Fruit fly (Drosophila melanogaster) whole organism, prepupa: ENCODE measurements around the gene rt.

Experiments
- Blimp-1 ChIP-seq: fragments of 200-800 bp; sonication (Bioruptor generic); optimal IDR thresholded peaks from 3 replicates; lab custom pipeline; 2017; ENCODE audit warnings: missing biosample characterization, missing genetic modification characterization, mild to moderate bottlenecking, moderate library complexity, missing genetic modification reagents
- CG10669 ChIP-seq: fragments of 200-800 bp; sonication (Bioruptor generic); optimal IDR thresholded peaks from 3 replicates; lab custom pipeline; 2018; ENCODE audit warnings: missing biosample characterization, mild to moderate bottlenecking, missing genetic modification characterization, moderate library complexity
- CG11762 ChIP-seq: fragments of 200-800 bp; sonication (Bioruptor generic); optimal IDR thresholded peaks from 3 replicates; lab custom pipeline; 2016; ENCODE audit warnings: missing biosample characterization, missing genetic modification characterization; ENCODE audit not compliant: insufficient read depth
- CG15336 ChIP-seq: fragments of 200-800 bp; sonication (Bioruptor generic); IDR thresholded peaks from 2 replicates; pipeline ENCODE4 v1.3.6; 2022; ENCODE audit warnings: missing biosample characterization, missing genetic modification characterization
- CG16779 ChIP-seq: fragments of 200-800 bp; sonication (Bioruptor generic); optimal IDR thresholded peaks from 3 replicates; lab custom pipeline; 2017; ENCODE audit warnings: missing biosample characterization, mild to moderate bottlenecking, missing genetic modification characterization
- CG31627 ChIP-seq: fragments of 200-800 bp; sonication (Bioruptor generic); optimal IDR thresholded peaks from 3 replicates; lab custom pipeline; 2016; ENCODE audit warnings: missing biosample characterization, missing genetic modification characterization
- CG32006 ChIP-seq: fragments of 200-800 bp; sonication (Bioruptor generic); optimal IDR thresholded peaks from 3 replicates; lab custom pipeline; 2017; ENCODE audit warnings: missing biosample characterization, mild to moderate bottlenecking, missing genetic modification characterization
- CG3919 ChIP-seq: fragments of 200-800 bp; sonication (Bioruptor generic); optimal IDR thresholded peaks from 3 replicates; lab custom pipeline; 2016; ENCODE audit warnings: missing biosample characterization, missing genetic modification characterization
- CG4318 ChIP-seq: fragments of 200-800 bp; sonication (Bioruptor generic); optimal IDR thresholded peaks from 3 replicates; lab custom pipeline; 2017; ENCODE audit warnings: missing biosample characterization, mild to moderate bottlenecking, missing genetic modification characterization
- CG6163 ChIP-seq: fragments of 200-800 bp; sonication (Bioruptor generic); IDR thresholded peaks from 3 replicates; pipeline ENCODE4 v1.3.6; 2022; ENCODE audit warnings: missing biosample characterization, missing genetic modification characterization
- CG6276 ChIP-seq: fragments of 200-800 bp; sonication (Bioruptor generic); optimal IDR thresholded peaks from 2 replicates; lab custom pipeline; 2017; ENCODE audit warnings: missing biosample characterization, mild to moderate bottlenecking, missing genetic modification characterization
- CG6808 ChIP-seq: fragments of 200-800 bp; sonication (Bioruptor generic); optimal IDR thresholded peaks from 3 replicates; lab custom pipeline; 2017; ENCODE audit warnings: missing biosample characterization, missing genetic modification characterization, mild to moderate bottlenecking, moderate library complexity, missing genetic modification reagents
- CG6854 ChIP-seq: fragments of 200-800 bp; sonication (Bioruptor generic); optimal IDR thresholded peaks from 2 replicates; lab custom pipeline; 2017; ENCODE audit warnings: missing biosample characterization, mild to moderate bottlenecking, missing genetic modification characterization
- CG7368 ChIP-seq: fragments of 200-800 bp; sonication (Bioruptor generic); optimal IDR thresholded peaks from 3 replicates; lab custom pipeline; 2016; ENCODE audit warnings: missing biosample characterization, missing genetic modification characterization
- CG8319 ChIP-seq: fragments of 200-800 bp; sonication (Bioruptor generic); optimal IDR thresholded peaks from 3 replicates; lab custom pipeline; 2016; ENCODE audit warnings: missing biosample characterization, missing genetic modification characterization
- CG8632 ChIP-seq: fragments of 200-800 bp; sonication (Bioruptor generic); optimal IDR thresholded peaks from 3 replicates; lab custom pipeline; 2016; ENCODE audit warnings: missing biosample characterization, missing genetic modification characterization
- CG9139 ChIP-seq: fragments of 200-800 bp; sonication (Bioruptor generic); optimal IDR thresholded peaks from 3 replicates; lab custom pipeline; 2017; ENCODE audit warnings: missing biosample characterization, mild to moderate bottlenecking, missing genetic modification characterization
- Eip75B ChIP-seq: fragments of 200-800 bp; sonication (Bioruptor generic); optimal IDR thresholded peaks from 3 replicates; lab custom pipeline; 2016; ENCODE audit warnings: missing biosample characterization, missing genetic modification characterization
- Eip78C ChIP-seq: fragments of 200-800 bp; sonication (Bioruptor generic); peaks from one replicate; lab custom pipeline; 2016; ENCODE audit warnings: missing biosample characterization, missing genetic modification characterization
- Ets21C ChIP-seq: fragments of 200-800 bp; sonication (Bioruptor generic); optimal IDR thresholded peaks from 3 replicates; lab custom pipeline; 2016; ENCODE audit warnings: missing biosample characterization, missing genetic modification characterization
- Ets96B ChIP-seq: fragments of 200-800 bp; optimal IDR thresholded peaks from 2 replicates; lab custom pipeline; 2019; ENCODE audit warnings: missing biosample characterization, mild to moderate bottlenecking, missing genetic modification characterization, moderate library complexity
- Gug ChIP-seq: fragments of 200-800 bp; sonication (Bioruptor generic); IDR thresholded peaks from 2 replicates; pipeline ENCODE4 v1.3.6; 2022; ENCODE audit warnings: missing biosample characterization, missing genetic modification characterization
- Hr39 ChIP-seq: fragments of 200-800 bp; sonication (Bioruptor generic); optimal IDR thresholded peaks from 2 replicates; lab custom pipeline; 2016; ENCODE audit warnings: missing biosample characterization, missing genetic modification characterization
- Lpt ChIP-seq: fragments of 200-800 bp; sonication (Bioruptor generic); optimal IDR thresholded peaks from 3 replicates; lab custom pipeline; 2016; ENCODE audit warnings: missing biosample characterization, missing genetic modification characterization
- Met ChIP-seq: fragments of 200-800 bp; sonication (Bioruptor generic); optimal IDR thresholded peaks from 3 replicates; lab custom pipeline; 2016; ENCODE audit warnings: missing biosample characterization, missing genetic modification characterization
- Sox14 ChIP-seq: fragments of 200-800 bp; sonication (Bioruptor generic); optimal IDR thresholded peaks from 3 replicates; lab custom pipeline; 2016; ENCODE audit warnings: missing biosample characterization, missing genetic modification characterization
- Sox15 ChIP-seq: fragments of 200-800 bp; sonication (Bioruptor generic); optimal IDR thresholded peaks from 3 replicates; lab custom pipeline; 2016; ENCODE audit warnings: missing biosample characterization, missing genetic modification characterization
- achi ChIP-seq: fragments of 200-800 bp; sonication (Bioruptor generic); optimal IDR thresholded peaks from 3 replicates; lab custom pipeline; 2016; ENCODE audit warnings: missing biosample characterization, missing genetic modification characterization
- acj6 ChIP-seq: fragments of 200-800 bp; sonication (Bioruptor generic); optimal IDR thresholded peaks from 3 replicates; lab custom pipeline; 2016; ENCODE audit warnings: missing biosample characterization, missing genetic modification characterization
- dsx ChIP-seq: fragments of 200-800 bp; optimal IDR thresholded peaks from 3 replicates; lab custom pipeline; 2019; ENCODE audit warnings: missing biosample characterization, mild to moderate bottlenecking, missing genetic modification characterization, moderate library complexity; ENCODE audit not compliant: poor library complexity, severe bottlenecking
- eg ChIP-seq: fragments of 200-800 bp; sonication (Bioruptor generic); IDR thresholded peaks from 3 replicates; pipeline ENCODE4 v1.3.6; 2022; ENCODE audit warnings: missing biosample characterization, missing genetic modification characterization
- esn ChIP-seq: fragments of 200-800 bp; sonication (Bioruptor generic); optimal IDR thresholded peaks from 2 replicates; lab custom pipeline; 2016; ENCODE audit warnings: missing biosample characterization, mild to moderate bottlenecking, missing genetic modification characterization, moderate library complexity
- fd59A ChIP-seq: fragments of 200-800 bp; sonication (Bioruptor generic); optimal IDR thresholded peaks from 2 replicates; lab custom pipeline; 2017; ENCODE audit warnings: missing biosample characterization, mild to moderate bottlenecking, missing genetic modification characterization, missing genetic modification reagents
- fd85E ChIP-seq: fragments of 200-800 bp; sonication (Bioruptor generic); optimal IDR thresholded peaks from 3 replicates; lab custom pipeline; 2016; ENCODE audit warnings: missing biosample characterization, missing genetic modification characterization
- fkh ChIP-seq: fragments of 200-800 bp; sonication (Bioruptor generic); optimal IDR thresholded peaks from 3 replicates; lab custom pipeline; 2017; ENCODE audit warnings: missing biosample characterization, mild to moderate bottlenecking, missing genetic modification characterization, moderate library complexity
- lz ChIP-seq: fragments of 200-800 bp; sonication (Bioruptor generic); optimal IDR thresholded peaks from 3 replicates; lab custom pipeline; 2016; ENCODE audit warnings: missing biosample characterization, missing genetic modification characterization
- net ChIP-seq: fragments of 200-800 bp; sonication (Bioruptor generic); optimal IDR thresholded peaks from 3 replicates; lab custom pipeline; 2016; ENCODE audit warnings: missing biosample characterization, missing genetic modification characterization
- pdm3 ChIP-seq: fragments of 200-800 bp; sonication (Bioruptor generic); optimal IDR thresholded peaks from 3 replicates; lab custom pipeline; 2016; ENCODE audit warnings: missing biosample characterization, missing genetic modification characterization
- salr ChIP-seq, 2 experiments: fragments of 200-800 bp; sonication (Bioruptor generic); optimal IDR thresholded peaks; 3 replicates each; lab custom pipeline; 2016 to 2018; ENCODE audit warnings: missing biosample characterization in 2 of 2, missing genetic modification characterization in 2 of 2, mild to moderate bottlenecking in 1 of 2
- spab ChIP-seq: fragments of 200-800 bp; sonication (Bioruptor generic); optimal IDR thresholded peaks from 2 replicates; lab custom pipeline; 2017; ENCODE audit warnings: missing biosample characterization, mild to moderate bottlenecking, missing genetic modification characterization, missing genetic modification reagents
- ss ChIP-seq, 2 experiments: fragments of 200-800 bp; sonication (Bioruptor generic); optimal IDR thresholded peaks; 2 replicates in 1 of 2; 3 replicates in 1 of 2; lab custom pipeline; 2017 to 2018; ENCODE audit warnings: mild to moderate bottlenecking in 2 of 2, missing biosample characterization in 2 of 2, missing genetic modification characterization in 2 of 2, moderate library complexity in 1 of 2
- svp ChIP-seq: fragments of 200-800 bp; sonication (Bioruptor generic); peaks from one replicate; lab custom pipeline; 2016; ENCODE audit warnings: missing biosample characterization, missing genetic modification characterization
- vri ChIP-seq: fragments of 200-800 bp; sonication (Bioruptor generic); optimal IDR thresholded peaks from 3 replicates; lab custom pipeline; 2016; ENCODE audit warnings: missing biosample characterization, mild to moderate bottlenecking, missing genetic modification characterization

Gene rt

DNA sequence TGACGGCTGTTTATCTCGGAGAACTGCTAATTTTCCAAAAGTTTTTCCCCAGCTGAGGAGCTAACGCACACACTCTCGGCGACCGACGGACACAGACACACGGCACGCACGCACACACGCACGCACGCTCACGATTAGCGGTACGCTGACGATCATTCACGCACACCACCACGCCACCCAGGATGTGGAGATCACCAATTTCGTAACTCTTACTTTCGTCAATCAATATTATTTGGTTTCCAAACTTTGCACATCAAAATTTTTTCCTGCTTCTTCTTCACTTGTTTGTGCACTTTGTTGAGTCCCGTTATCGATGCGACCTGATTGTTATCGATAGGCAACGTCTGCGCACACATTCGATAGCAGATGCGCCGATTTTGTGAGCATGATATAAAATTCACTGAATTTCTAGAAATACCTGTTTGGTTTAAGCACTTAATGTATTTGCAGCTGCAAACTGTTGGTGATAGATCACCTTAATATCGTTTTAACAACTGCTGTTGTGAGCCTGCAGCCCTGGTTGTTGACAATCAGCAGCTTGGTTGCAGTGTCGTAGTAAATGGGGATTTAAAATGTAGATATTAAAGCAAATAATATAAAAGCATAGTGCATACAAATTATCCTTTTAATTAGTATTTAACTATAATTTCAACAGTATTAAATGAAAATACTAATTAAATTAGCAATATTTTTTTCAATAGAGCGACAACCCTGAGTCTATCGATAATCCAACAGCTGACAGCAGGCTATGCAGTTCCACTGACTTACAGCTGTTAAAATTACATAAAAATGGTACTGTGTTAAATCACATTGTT is 25.4 kb downstream of the rt start, which contains the start of the genes CG7394 and Mob2 (continued):
- TF ChIP-seq CG32006 (GFP tag; lab: Kevin White, UChicago) (peak; percentile 84), CG7368 (GFP tag; lab: Kevin White, UChicago) (peak; percentile 88), Ets96B (tag; lab: Kevin White, UChicago) (peak; percentile 85), Blimp-1 (GFP tag; lab: Kevin White, UChicago) (peak; percentile 46), salr (GFP tag; optimal IDR thresholded peaks at IDR 0.05; lab: Kevin White, UChicago) (peak; percentile 73 to 85), spab (GFP tag; lab: Kevin White, UChicago) (peak; percentile 40), eg (peak; percentile 91), net (GFP tag; lab: Kevin White, UChicago) (peak; percentile 87), CG6808 (peak; percentile 70)

DNA sequence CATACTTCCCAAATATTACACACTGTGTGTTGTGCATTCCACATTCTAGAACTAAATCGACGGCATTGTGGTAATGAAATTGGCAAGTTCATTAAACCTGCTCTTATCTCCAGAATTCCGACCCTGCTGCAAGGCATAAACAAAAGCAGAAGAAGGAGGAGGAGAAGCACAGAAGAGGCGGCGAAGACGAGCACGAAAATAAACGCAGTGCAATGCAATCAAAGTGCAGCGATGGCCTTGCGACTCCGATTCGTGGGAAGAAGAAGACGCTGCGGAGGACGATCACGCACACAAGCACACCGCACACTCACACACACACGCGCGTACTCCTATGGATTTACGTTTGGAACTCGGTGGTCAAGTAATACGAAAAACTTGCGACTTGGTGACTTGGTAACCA is 26.7 kb downstream of the rt start:
- TF ChIP-seq achi (GFP tag; lab: Kevin White, UChicago) (no peak), CG7368 (GFP tag; lab: Kevin White, UChicago) (no peak), fd85E (GFP tag; lab: Kevin White, UChicago) (no peak), Eip75B (GFP tag; lab: Kevin White, UChicago) (no peak), CG3919 (GFP tag; lab: Kevin White, UChicago) (no peak), spab (GFP tag; lab: Kevin White, UChicago) (no peak), Ets21C (GFP tag; lab: Kevin White, UChicago) (no peak), CG6854 (GFP tag; lab: Kevin White, UChicago) (no peak), Ets96B (tag; lab: Kevin White, UChicago) (no peak), CG6808 (no peak), fd59A (GFP tag; lab: Kevin White, UChicago) (no peak), Met (no peak), acj6 (GFP tag; lab: Kevin White, UChicago) (no peak), CG8632 (no peak), vri (GFP tag; lab: Kevin White, UChicago) (no peak), dsx (GFP tag; lab: Kevin White, UChicago) (no peak), CG8319 (GFP tag; lab: Kevin White, UChicago) (no peak), CG6163 (GFP tag; lab: Robert Waterston, UW) (peak; percentile 34; the same call in 2 of the 3 replicates), eg (no peak), Blimp-1 (GFP tag; lab: Kevin White, UChicago) (no peak), svp (peak; percentile 98), Gug (GFP tag; lab: Robert Waterston, UW) (no peak), ss (GFP tag; optimal IDR thresholded peaks at IDR 0.05; lab: Kevin White, UChicago) (peak; percentile 15 to 30), Hr39 (peak; percentile 33), esn (GFP tag; lab: Kevin White, UChicago) (no peak)

DNA sequence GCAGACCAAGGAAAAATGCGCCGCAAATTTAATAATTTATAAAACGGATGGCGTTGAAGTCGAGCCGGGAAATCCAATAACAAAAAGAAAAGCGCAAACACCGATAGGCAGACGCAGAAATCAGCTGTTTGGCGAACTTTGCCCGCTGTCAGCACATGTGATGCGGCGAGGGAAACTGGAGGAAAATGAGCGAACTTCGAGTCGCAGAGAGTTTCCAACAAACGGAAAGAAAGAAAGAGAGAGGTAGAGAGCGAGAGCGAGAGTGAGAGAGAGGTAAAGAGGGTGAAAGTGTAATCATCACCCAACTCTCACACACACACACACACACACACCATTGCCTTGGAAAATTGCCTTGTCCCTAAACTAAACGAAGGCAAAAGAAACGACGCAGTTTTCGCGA is 30.4 kb downstream of the rt start:
- TF ChIP-seq CG6808 (peak; percentile 70), Eip78C (peak; percentile 40), Sox14 (GFP tag; lab: Kevin White, UChicago) (no peak), svp (peak; percentile 74), lz (GFP tag; lab: Kevin White, UChicago) (no peak), dsx (GFP tag; lab: Kevin White, UChicago) (peak; percentile 20), CG15336 (GFP tag; lab: Robert Waterston, UW) (peak; percentile 58; the same call in 1 of the 2 replicates), CG11762 (GFP tag; lab: Kevin White, UChicago) (peak; percentile 8), CG16779 (tag; lab: Kevin White, UChicago) (peak; percentile 71), CG10669 (peak; percentile 37), CG6163 (GFP tag; lab: Robert Waterston, UW) (peak; percentile 69), pdm3 (GFP tag; lab: Kevin White, UChicago) (no peak), Gug (GFP tag; lab: Robert Waterston, UW) (0 out of 2 replicates have a peak, but pooled peaks have one; percentile 16), net (GFP tag; lab: Kevin White, UChicago) (peak; percentile 70), Lpt (peak; percentile 28), CG4318 (no peak), Sox15 (GFP tag; lab: Kevin White, UChicago) (no peak), CG6854 (GFP tag; lab: Kevin White, UChicago) (no peak), CG3919 (GFP tag; lab: Kevin White, UChicago) (peak; percentile 46), spab (GFP tag; lab: Kevin White, UChicago) (peak; percentile 65), CG6276 (peak; percentile 91), ss (GFP tag; optimal IDR thresholded peaks at IDR 0.05; lab: Kevin White, UChicago) (peak; percentile 81 to 82), salr (GFP tag; optimal IDR thresholded peaks at IDR 0.05; lab: Kevin White, UChicago) (peak in 1 of 2 experiments; percentile 11), CG31627 (GFP tag; lab: Kevin White, UChicago) (no peak), CG9139 (GFP tag; lab: Kevin White, UChicago) (peak; percentile 83), Ets21C (GFP tag; lab: Kevin White, UChicago) (no peak), fkh (no peak), eg (peak; percentile 74; the same call in 2 of the 3 replicates)
